Fruit fly (Drosophila melanogaster): ENCODE results near the gene CG3149.
A peak's percentile ranks its signal among the peaks of the same experiment; 100 is the strongest.

CG3149 gene

dm6 chrX:5723577-5723976 is 28.6 kb upstream of the CG3149 start:
- TF ChIP-seq Vsx2 (GFP tag; optimal IDR thresholded peaks at IDR 0.05; ENCODE audit: partially characterized antibody) (no peak), Hr78 (GFP tag; optimal IDR thresholded peaks at IDR 0.05) (no peak), foxo (GFP tag; optimal IDR thresholded peaks at IDR 0.05) (no peak), Rel (GFP tag; optimal IDR thresholded peaks at IDR 0.05) (no peak), Rel (tag; optimal IDR thresholded peaks at IDR 0.05) (peak; percentile 44), dl (GFP tag; optimal IDR thresholded peaks at IDR 0.05; ENCODE audit: insufficient read depth in 1 of 2, partially characterized antibody in 2 of 2) (no peak)

- TF ChIP-seq OdsH (GFP tag; optimal IDR thresholded peaks at IDR 0.05): peak; percentile 72
- TF ChIP-seq ey (GFP tag; optimal IDR thresholded peaks at IDR 0.05): peak; percentile 46
- peak; percentile 81 for TF ChIP-seq Sp1 (GFP tag; optimal IDR thresholded peaks at IDR 0.05)
- TF ChIP-seq Hnf4 (GFP tag; optimal IDR thresholded peaks at IDR 0.05): peak; percentile 55
- TF ChIP-seq Hr83 (GFP tag; optimal IDR thresholded peaks at IDR 0.05; ENCODE audit: poor library complexity, severe bottlenecking): no peak
- TF ChIP-seq Jra (GFP tag; optimal IDR thresholded peaks at IDR 0.05): no peak
- no peak for TF ChIP-seq jim (GFP tag; optimal IDR thresholded peaks at IDR 0.05)
- TF ChIP-seq GATAd (GFP tag; optimal IDR thresholded peaks at IDR 0.05): no peak
- TF ChIP-seq usp (GFP tag; optimal IDR thresholded peaks at IDR 0.05): no peak
- peak; percentile 84 for TF ChIP-seq rgr (GFP tag; optimal IDR thresholded peaks at IDR 0.05)
- no peak for TF ChIP-seq lola (GFP tag; optimal IDR thresholded peaks at IDR 0.05)
- no peak for TF ChIP-seq CG32264 (GFP tag; optimal IDR thresholded peaks at IDR 0.05)
- peak; percentile 67 for TF ChIP-seq fru (GFP tag; optimal IDR thresholded peaks at IDR 0.05)
- peak; percentile 52 for TF ChIP-seq sage (GFP tag; optimal IDR thresholded peaks at IDR 0.05)
- no peak for TF ChIP-seq Hr78 (GFP tag; optimal IDR thresholded peaks at IDR 0.05)
- no peak for TF ChIP-seq pan (optimal IDR thresholded peaks at IDR 0.05)
- peak in 1 of 2 experiments; percentile 83 for TF ChIP-seq foxo (GFP tag; optimal IDR thresholded peaks at IDR 0.05)
- no peak for TF ChIP-seq Dfd (GFP tag; optimal IDR thresholded peaks at IDR 0.05)
- TF ChIP-seq Abd-B (GFP tag; optimal IDR thresholded peaks at IDR 0.05): no peak
- TF ChIP-seq Vsx2 (GFP tag; optimal IDR thresholded peaks at IDR 0.05; ENCODE audit: partially characterized antibody): no peak
- TF ChIP-seq brk (GFP tag; optimal IDR thresholded peaks at IDR 0.05): peak; percentile 45
- no peak for TF ChIP-seq Mio (GFP tag; optimal IDR thresholded peaks at IDR 0.05)
- TF ChIP-seq psq (GFP tag; optimal IDR thresholded peaks at IDR 0.05): peak; percentile 55
- peak; percentile 42 for TF ChIP-seq dmrt93B (GFP tag; optimal IDR thresholded peaks at IDR 0.05)
- TF ChIP-seq Dif (GFP tag; optimal IDR thresholded peaks at IDR 0.05; ENCODE audit: partially characterized antibody): no peak
- no peak for TF ChIP-seq dsf (GFP tag; optimal IDR thresholded peaks at IDR 0.05; ENCODE audit: borderline replicate concordance)
- peak; percentile 39 for TF ChIP-seq br (GFP tag; optimal IDR thresholded peaks at IDR 0.05)
- no peak for TF ChIP-seq CrebA (GFP tag; optimal IDR thresholded peaks at IDR 0.05; ENCODE audit: borderline replicate concordance)
- TF ChIP-seq Rel (GFP tag; optimal IDR thresholded peaks at IDR 0.05): no peak
- TF ChIP-seq Rel (tag; optimal IDR thresholded peaks at IDR 0.05): peak; percentile 67
- no peak for TF ChIP-seq dl (GFP tag; optimal IDR thresholded peaks at IDR 0.05; ENCODE audit: insufficient read depth in 1 of 2, partially characterized antibody in 2 of 2)
- no peak for TF ChIP-seq tai (GFP tag; optimal IDR thresholded peaks at IDR 0.05)
- TF ChIP-seq h (GFP tag; optimal IDR thresholded peaks at IDR 0.05): peak; percentile 70
- no peak for TF ChIP-seq N (GFP tag; optimal IDR thresholded peaks at IDR 0.05)
- no peak for TF ChIP-seq sv (GFP tag; optimal IDR thresholded peaks at IDR 0.05)
- TF ChIP-seq CG9705 (GFP tag; optimal IDR thresholded peaks at IDR 0.05): peak; percentile 59
- TF ChIP-seq woc (GFP tag; optimal IDR thresholded peaks at IDR 0.05): no peak
- TF ChIP-seq HLH106 (tag; optimal IDR thresholded peaks at IDR 0.05): peak; percentile 84
- TF ChIP-seq Myc (optimal IDR thresholded peaks at IDR 0.05): no peak
Observed at dm6 chrX:5718476-5719012, 23.5 kb upstream of the CG3149 start.

Data from whole organism, wandering third instar larva.